Fruit fly (Drosophila melanogaster) whole organism, embryonic: Measurements from ENCODE around the gene Dis3l2.
A peak's percentile ranks its signal among the peaks of the same experiment; 100 is the strongest.

Experiments
- CG11093 ChIP-seq: fragments of 200-800 bp; sonication (Bioruptor generic); IDR thresholded peaks from 3 replicates; pipeline ENCODE4 v1.3.6; 2022; ENCODE audit warnings: missing biosample characterization, missing genetic modification characterization
- CG11247 ChIP-seq: fragments of 200-800 bp; sonication (Bioruptor generic); IDR thresholded peaks from 2 replicates; pipeline ENCODE4 v1.3.6; 2022; ENCODE audit warnings: missing biosample characterization, missing genetic modification characterization
- CG12299 ChIP-seq: fragments of 200-800 bp; sonication (Bioruptor generic); optimal IDR thresholded peaks from 2 replicates; lab custom pipeline; 2018; ENCODE audit warnings: missing biosample characterization, mild to moderate bottlenecking, missing genetic modification characterization
- CG15696 ChIP-seq: fragments of 200-800 bp; sonication (Bioruptor generic); optimal IDR thresholded peaks from 2 replicates; lab custom pipeline; 2019; ENCODE audit warnings: missing biosample characterization, mild to moderate bottlenecking, missing genetic modification characterization, moderate library complexity
- CG17328 ChIP-seq: fragments of 200-800 bp; sonication (Bioruptor generic); IDR thresholded peaks from 2 replicates; pipeline ENCODE4 v1.3.6; 2022; ENCODE audit warnings: missing biosample characterization, missing genetic modification characterization
- CG17912 ChIP-seq: fragments of 200-800 bp; sonication (Bioruptor generic); optimal IDR thresholded peaks from 2 replicates; lab custom pipeline; 2018; ENCODE audit warnings: missing biosample characterization, mild to moderate bottlenecking, missing genetic modification characterization
- CG18476 ChIP-seq: fragments of 200-800 bp; sonication (Bioruptor generic); optimal IDR thresholded peaks from 2 replicates; lab custom pipeline; 2016; ENCODE audit warnings: missing biosample characterization, mild to moderate bottlenecking, missing genetic modification characterization
- CG2120 ChIP-seq: fragments of 200-800 bp; sonication (Bioruptor generic); optimal IDR thresholded peaks from 3 replicates; lab custom pipeline; 2016; ENCODE audit warnings: missing biosample characterization, missing genetic modification characterization
- CG2889 ChIP-seq: fragments of 200-800 bp; sonication (Bioruptor generic); IDR thresholded peaks from 3 replicates; pipeline ENCODE4 v1.3.6; 2022; ENCODE audit warnings: missing biosample characterization, missing genetic modification characterization
- CG3838 ChIP-seq: fragments of 200-800 bp; sonication (Bioruptor generic); optimal IDR thresholded peaks from 3 replicates; lab custom pipeline; 2016; ENCODE audit warnings: missing biosample characterization, missing genetic modification characterization
- CG4617 ChIP-seq: fragments of 200-800 bp; sonication (Bioruptor generic); optimal IDR thresholded peaks from 3 replicates; lab custom pipeline; 2016; ENCODE audit warnings: missing biosample characterization, missing genetic modification characterization, borderline replicate concordance
- CG4730 ChIP-seq: fragments of 200-800 bp; sonication (Bioruptor generic); IDR thresholded peaks from 2 replicates; pipeline ENCODE4 v1.3.6; 2022; ENCODE audit warnings: missing biosample characterization, missing genetic modification characterization
- CG6854 ChIP-seq: fragments of 200-800 bp; sonication (Bioruptor generic); optimal IDR thresholded peaks from 3 replicates; lab custom pipeline; 2017; ENCODE audit warnings: missing biosample characterization, mild to moderate bottlenecking, missing genetic modification characterization
- CG8359 ChIP-seq: fragments of 200-800 bp; sonication (Bioruptor generic); optimal IDR thresholded peaks from 2 replicates; lab custom pipeline; 2017; ENCODE audit warnings: missing biosample characterization, mild to moderate bottlenecking, missing genetic modification characterization, borderline replicate concordance
- CG9727 ChIP-seq: fragments of 200-800 bp; sonication (Bioruptor generic); optimal IDR thresholded peaks from 3 replicates; lab custom pipeline; 2017; ENCODE audit warnings: missing biosample characterization, mild to moderate bottlenecking, missing genetic modification characterization
- Fer3 ChIP-seq: fragments of 200-800 bp; sonication (Bioruptor generic); optimal IDR thresholded peaks from 2 replicates; lab custom pipeline; 2018; ENCODE audit warnings: missing biosample characterization, mild to moderate bottlenecking, missing genetic modification characterization, moderate library complexity
- HLH4C ChIP-seq: fragments of 200-800 bp; sonication (Bioruptor generic); IDR thresholded peaks from 3 replicates; pipeline ENCODE4 v1.3.6; 2022; ENCODE audit warnings: missing biosample characterization, missing genetic modification characterization; ENCODE audit not compliant: partially characterized antibody
- HLHmδ ChIP-seq: fragments of 200-800 bp; sonication (Bioruptor generic); optimal IDR thresholded peaks from 2 replicates; lab custom pipeline; 2018; ENCODE audit warnings: missing biosample characterization, mild to moderate bottlenecking, missing genetic modification characterization, moderate library complexity
- Hmr ChIP-seq: fragments of 200-800 bp; sonication (Bioruptor generic); optimal IDR thresholded peaks from 3 replicates; lab custom pipeline; 2017; ENCODE audit warnings: mild to moderate bottlenecking, missing biosample characterization, missing genetic modification reagents, missing genetic modification characterization
- Hr51 ChIP-seq, 2 experiments: fragments of 200-800 bp; sonication (Bioruptor generic); optimal IDR thresholded peaks; 2 replicates in 1 of 2; 3 replicates in 1 of 2; lab custom pipeline; 2016 to 2018; ENCODE audit warnings: missing biosample characterization in 2 of 2, missing genetic modification characterization in 2 of 2, mild to moderate bottlenecking in 1 of 2, moderate library complexity in 1 of 2
- Lhr ChIP-seq: fragments of 200-800 bp; sonication (Bioruptor generic); optimal IDR thresholded peaks from 3 replicates; lab custom pipeline; 2017; ENCODE audit warnings: mild to moderate bottlenecking, missing biosample characterization, missing genetic modification reagents, missing genetic modification characterization
- NC2α ChIP-seq: fragments of 200-800 bp; sonication (Bioruptor generic); optimal IDR thresholded peaks from 2 replicates; lab custom pipeline; 2016; ENCODE audit warnings: missing biosample characterization, missing genetic modification characterization
- Opbp ChIP-seq: fragments of 200-800 bp; sonication (Bioruptor generic); IDR thresholded peaks from 3 replicates; pipeline ENCODE4 v1.3.6; 2022; ENCODE audit warnings: missing biosample characterization, missing genetic modification characterization; ENCODE audit not compliant: partially characterized antibody
- Ravus ChIP-seq: fragments of 200-800 bp; sonication (Bioruptor generic); IDR thresholded peaks from 2 replicates; pipeline ENCODE4 v1.3.6; 2022; ENCODE audit warnings: missing biosample characterization, missing genetic modification characterization
- Taf1 ChIP-seq: fragments of 200-800 bp; sonication (Bioruptor generic); IDR thresholded peaks from 2 replicates; pipeline ENCODE4 v1.3.6; 2022; ENCODE audit warnings: missing biosample characterization, missing genetic modification characterization
- Tbp ChIP-seq: fragments of >200 bp; optimal IDR thresholded peaks from 2 replicates; lab custom pipeline; 2018; ENCODE audit warnings: missing biosample characterization, missing genetic modification characterization
- ara ChIP-seq: fragments of 200-800 bp; sonication (Bioruptor generic); IDR thresholded peaks from 2 replicates; pipeline ENCODE4 v1.3.6; 2022; ENCODE audit warnings: missing biosample characterization, missing genetic modification characterization
- caup ChIP-seq: fragments of 200-800 bp; sonication (Bioruptor generic); optimal IDR thresholded peaks from 3 replicates; lab custom pipeline; 2017; ENCODE audit warnings: missing biosample characterization, mild to moderate bottlenecking, missing genetic modification characterization, moderate library complexity; ENCODE audit not compliant: severe bottlenecking
- chm ChIP-seq: fragments of 200-800 bp; sonication (Bioruptor generic); IDR thresholded peaks from 2 replicates; pipeline ENCODE4 v1.3.6; 2022; ENCODE audit warnings: missing biosample characterization, missing genetic modification characterization
- corto ChIP-seq: fragments of 200-800 bp; sonication (Bioruptor generic); optimal IDR thresholded peaks from 2 replicates; lab custom pipeline; 2016; ENCODE audit warnings: missing biosample characterization, mild to moderate bottlenecking, missing genetic modification characterization, moderate library complexity
- en ChIP-seq: fragments of 200-800 bp; sonication (Bioruptor generic); optimal IDR thresholded peaks from 2 replicates; lab custom pipeline; 2016; ENCODE audit warnings: missing biosample characterization, missing genetic modification characterization
- fd3F ChIP-seq: fragments of 200-800 bp; sonication (Bioruptor generic); optimal IDR thresholded peaks from 2 replicates; lab custom pipeline; 2018; ENCODE audit warnings: missing biosample characterization, mild to moderate bottlenecking, missing genetic modification characterization, moderate library complexity
- fd96Cb ChIP-seq: fragments of 200-800 bp; sonication (Bioruptor generic); optimal IDR thresholded peaks from 2 replicates; lab custom pipeline; 2018; ENCODE audit warnings: missing biosample characterization, mild to moderate bottlenecking, missing genetic modification characterization, moderate library complexity
- gcm2 ChIP-seq: fragments of 200-800 bp; sonication (Bioruptor generic); optimal IDR thresholded peaks from 2 replicates; lab custom pipeline; 2016; ENCODE audit warnings: missing biosample characterization, missing genetic modification characterization
- grn ChIP-seq: fragments of 200-800 bp; sonication (Bioruptor generic); optimal IDR thresholded peaks from 3 replicates; lab custom pipeline; 2017; ENCODE audit warnings: missing biosample characterization, missing genetic modification characterization
- nmo ChIP-seq: fragments of 200-800 bp; sonication (Bioruptor generic); optimal IDR thresholded peaks from 2 replicates; lab custom pipeline; 2018; ENCODE audit warnings: missing biosample characterization, mild to moderate bottlenecking, missing genetic modification characterization, moderate library complexity
- org-1 ChIP-seq: fragments of 200-800 bp; sonication (Bioruptor generic); optimal IDR thresholded peaks from 2 replicates; lab custom pipeline; 2017; ENCODE audit warnings: missing biosample characterization, missing genetic modification characterization
- pzg ChIP-seq: fragments of 200-800 bp; sonication (Bioruptor generic); optimal IDR thresholded peaks from 3 replicates; lab custom pipeline; 2018; ENCODE audit warnings: missing biosample characterization, mild to moderate bottlenecking, missing genetic modification characterization, moderate library complexity
- ranshi ChIP-seq: fragments of 200-800 bp; sonication (Bioruptor generic); IDR thresholded peaks from 2 replicates; pipeline ENCODE4 v1.3.6; 2022; ENCODE audit warnings: missing biosample characterization, missing genetic modification characterization
- ro ChIP-seq: fragments of 200-800 bp; sonication (Bioruptor generic); IDR thresholded peaks from 2 replicates; pipeline ENCODE4 v1.3.6; 2022; ENCODE audit warnings: missing biosample characterization, missing genetic modification characterization
- sqz ChIP-seq: fragments of 200-800 bp; sonication (Bioruptor generic); optimal IDR thresholded peaks from 3 replicates; lab custom pipeline; 2018; ENCODE audit warnings: missing biosample characterization, mild to moderate bottlenecking, missing genetic modification characterization
- tap ChIP-seq: fragments of 200-800 bp; optimal IDR thresholded peaks from 3 replicates; lab custom pipeline; 2019; ENCODE audit warnings: missing biosample characterization, mild to moderate bottlenecking, missing genetic modification characterization, moderate library complexity
- tll ChIP-seq, 2 experiments: fragments of 200-800 bp in 1 of 2; fragments of >200 bp in 1 of 2; sonication (Bioruptor generic) in 1 of 2; optimal IDR thresholded peaks; 2 replicates each; lab custom pipeline; 2017 to 2019; ENCODE audit warnings: missing biosample characterization in 2 of 2, missing genetic modification characterization in 2 of 2, mild to moderate bottlenecking in 1 of 2, moderate library complexity in 1 of 2
- vvl ChIP-seq: fragments of 200-800 bp; sonication (Bioruptor generic); IDR thresholded peaks from 2 replicates; pipeline ENCODE4 v1.3.6; 2022; ENCODE audit warnings: missing biosample characterization, missing genetic modification characterization

The Dis3l2 gene

dm6 chr3L:223019-223902 is 10.8 kb downstream of the Dis3l2 start, which contains the start of the genes pyx and CG33229 (continued):
- peak; percentile 64 for TF ChIP-seq CG4730 (GFP tag; lab: Robert Waterston, UW)
- peak; percentile 31 for TF ChIP-seq Lhr (GFP tag; lab: Kevin White, UChicago)
- no peak for TF ChIP-seq tll (GFP tag; optimal IDR thresholded peaks at IDR 0.05; lab: Kevin White, UChicago)
- peak; percentile 20 for TF ChIP-seq Ravus (GFP tag; lab: Robert Waterston, UW)
- peak; percentile 44; the same call in 1 of the 2 replicates for TF ChIP-seq ro (GFP tag; lab: Robert Waterston, UW)
- peak; percentile 86 for TF ChIP-seq Fer3 (tag; lab: Kevin White, UChicago)
- peak; percentile 71 to 84 for TF ChIP-seq Hr51 (GFP tag; optimal IDR thresholded peaks at IDR 0.05; lab: Kevin White, UChicago)
- no peak for TF ChIP-seq Opbp
- TF ChIP-seq fd96Cb, result peak; percentile 81
- TF ChIP-seq en (GFP tag; lab: Kevin White, UChicago), result peak; percentile 36
- peak; percentile 37; the same call in 1 of the 2 replicates for TF ChIP-seq chm
- peak; percentile 57 for TF ChIP-seq pzg
- TF ChIP-seq corto (GFP tag; lab: Kevin White, UChicago), result no peak
- TF ChIP-seq ranshi (GFP tag; lab: Robert Waterston, UW), result peak; percentile 80
- TF ChIP-seq nmo, result peak; percentile 91
- peak; percentile 35 for TF ChIP-seq CG12299 (tag; lab: Kevin White, UChicago)

dm6 chr3L:224004-224951 is 11.8 kb downstream of the Dis3l2 start:
- peak; percentile 10 for TF ChIP-seq caup
- no peak for TF ChIP-seq fd3F (GFP tag; lab: Kevin White, UChicago)
- TF ChIP-seq CG17328, result peak; percentile 30; the same call in 1 of the 2 replicates
- no peak for TF ChIP-seq tap (tag; lab: Kevin White, UChicago)
- peak; percentile 43; the same call in 1 of the 3 replicates for TF ChIP-seq HLH4C (GFP tag; lab: Robert Waterston, UW)
- peak; percentile 56 for TF ChIP-seq CG9727 (GFP tag; lab: Kevin White, UChicago)
- TF ChIP-seq CG15696 (tag; lab: Kevin White, UChicago), result no peak
- no peak for TF ChIP-seq CG4617 (GFP tag; lab: Kevin White, UChicago)
- peak; percentile 82 for TF ChIP-seq Tbp
- no peak for TF ChIP-seq CG2889 (GFP tag; lab: Robert Waterston, UW)
- TF ChIP-seq CG3838 (GFP tag; lab: Kevin White, UChicago), result peak; percentile 47
- peak; percentile 38 for TF ChIP-seq CG6854
- TF ChIP-seq sqz, result no peak
- no peak for TF ChIP-seq CG11093 (GFP tag; lab: Robert Waterston, UW)
- TF ChIP-seq ara (GFP tag; lab: Robert Waterston, UW), result peak; percentile 44
- no peak for TF ChIP-seq gcm2 (GFP tag; lab: Kevin White, UChicago)
- TF ChIP-seq vvl (GFP tag; lab: Robert Waterston, UW), result peak; percentile 39
- no peak for TF ChIP-seq CG2120 (GFP tag; lab: Kevin White, UChicago)
- TF ChIP-seq HLHmδ (GFP tag; lab: Kevin White, UChicago), result peak; percentile 74
- peak; percentile 69 for TF ChIP-seq Opbp
- no peak for TF ChIP-seq grn (GFP tag; lab: Kevin White, UChicago)
- no peak for TF ChIP-seq org-1 (GFP tag; lab: Kevin White, UChicago)
- no peak for TF ChIP-seq CG18476 (GFP tag; lab: Kevin White, UChicago)
- peak; percentile 49 for TF ChIP-seq Hmr (GFP tag; lab: Kevin White, UChicago)
- peak; percentile 51; the same call in 1 of the 2 replicates for TF ChIP-seq CG11247
- no peak for TF ChIP-seq CG17912 (GFP tag; lab: Kevin White, UChicago)
- no peak for TF ChIP-seq CG8359
- TF ChIP-seq Taf1, result 0 out of 2 replicates have a peak, but pooled peaks have one; percentile 19
- peak; percentile 19 for TF ChIP-seq NC2α (GFP tag; lab: Kevin White, UChicago)
